Worm (Caenorhabditis elegans) whole organism, L4/young adult: Measurements from ENCODE around the gene nhr-156.

Source experiments
- W03F9.2 ChIP-seq: fragments of 150-350 bp; optimal IDR thresholded peaks from 2 replicates; lab custom pipeline; 2014; ENCODE audit warnings: missing biosample characterization, missing genetic modification characterization
- dao-5 ChIP-seq: sonication (generic microtip); optimal IDR thresholded peaks from 2 replicates; lab custom pipeline; 2016; ENCODE audit warnings: missing genotype, missing genetic modification characterization, moderate library complexity, missing compliant biosample characterization
- him-1 ChIP-seq: sonication (generic microtip); optimal IDR thresholded peaks from 2 replicates; lab custom pipeline; 2016; ENCODE audit warnings: missing genotype, missing genetic modification reagents, missing genetic modification characterization, missing compliant biosample characterization

The nhr-156 gene

ce11 chrV:3890761-3891160 lies 15.1 kb upstream of the nhr-156 start, which contains the start of gene C17E7.9:
Gene C17E7.9 (minus strand): TSS chrV:3890861.
- no peak for TF ChIP-seq dao-5 (tag; lab: Kevin White, UChicago)
- no peak for TF ChIP-seq him-1 (tag; lab: Kevin White, UChicago)
- TF ChIP-seq W03F9.2 (tag; lab: Kevin White, UChicago) = no peak

DNA sequence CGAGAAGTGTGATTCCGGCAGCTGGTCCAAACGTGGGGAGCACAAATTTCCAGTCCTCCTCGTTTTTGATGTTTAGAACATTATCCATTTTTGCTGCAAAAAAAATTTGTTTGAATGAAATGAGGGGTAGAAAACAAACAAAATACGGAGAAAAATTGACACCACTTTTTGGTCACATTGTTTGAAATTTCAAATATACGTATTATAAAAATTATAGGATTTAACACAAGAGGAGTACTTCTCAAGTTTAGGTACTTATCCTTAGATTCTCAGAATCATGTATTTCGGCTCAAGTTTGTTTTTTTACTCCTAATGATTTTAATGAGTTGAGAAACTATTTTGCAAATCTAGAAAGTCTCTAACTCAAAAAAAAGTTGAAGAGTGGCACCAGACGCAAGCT lies 14.0 kb upstream of the nhr-156 start, which contains the start of gene C17E7.12:
C17E7.12 (minus strand) TSS at position 101 of the 400 bp plus-strand sequence.
- TF ChIP-seq him-1 (tag; lab: Kevin White, UChicago) (no peak), W03F9.2 (tag; lab: Kevin White, UChicago) (no peak), dao-5 (tag; lab: Kevin White, UChicago) (no peak)

ce11 chrV:3892361-3892904 lies 13.5 kb upstream of the nhr-156 start, which contains the start of gene C17E7.4:
Gene C17E7.4 (plus strand): TSS chrV:3892854.
- TF ChIP-seq W03F9.2 (tag; lab: Kevin White, UChicago) = no peak
- no peak for TF ChIP-seq dao-5 (tag; lab: Kevin White, UChicago)

- TF ChIP-seq him-1 (tag; lab: Kevin White, UChicago) (no peak), dao-5 (tag; lab: Kevin White, UChicago) (no peak), W03F9.2 (tag; lab: Kevin White, UChicago) (no peak)
Measured at ce11 chrV:3894661-3895060, 11.2 kb upstream of the nhr-156 start, which contains the start of gene sre-9. Gene sre-9 (plus strand): TSS chrV:3894961.

- TF ChIP-seq W03F9.2 (tag; lab: Kevin White, UChicago) (no peak), him-1 (tag; lab: Kevin White, UChicago) (no peak), dao-5 (tag; lab: Kevin White, UChicago) (no peak)
Measured at ce11 chrV:3896018-3896417, 9.9 kb upstream of the nhr-156 start.

DNA sequence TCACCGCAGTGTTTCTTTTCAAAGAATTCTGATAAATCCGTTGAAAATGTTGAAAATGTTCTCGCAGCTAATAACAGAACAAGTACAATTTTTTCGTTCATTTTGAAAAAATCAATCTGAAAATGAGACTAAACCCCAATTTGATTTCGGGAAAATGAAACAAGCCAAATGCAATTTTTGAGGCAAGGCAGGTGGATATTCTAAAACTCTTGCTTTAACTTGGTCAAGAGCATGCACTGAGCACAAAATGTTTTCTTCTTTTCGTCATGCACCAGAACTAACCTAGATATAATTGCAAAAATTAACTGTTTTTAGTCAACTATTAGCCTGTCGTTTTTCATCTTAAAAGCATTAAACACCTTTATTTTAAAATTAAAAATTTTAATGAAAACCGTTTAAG lies 5.8 kb upstream of the nhr-156 start, which contains the start of gene irld-22:
irld-22 (minus strand) TSS at position 101 of the 400 bp plus-strand sequence.
- no peak for TF ChIP-seq dao-5 (tag; lab: Kevin White, UChicago)
- no peak for TF ChIP-seq W03F9.2 (tag; lab: Kevin White, UChicago)
- TF ChIP-seq him-1 (tag; lab: Kevin White, UChicago) = no peak

ce11 chrV:3902458-3903157 lies 3.3 kb upstream of the nhr-156 start, which contains the start of the genes str-229 and srh-190:
Gene str-229 (minus strand): TSS chrV:3902558.
Gene srh-190 (plus strand): TSS chrV:3903107.
- TF ChIP-seq W03F9.2 (tag; lab: Kevin White, UChicago) (no peak), dao-5 (tag; lab: Kevin White, UChicago) (no peak), him-1 (tag; lab: Kevin White, UChicago) (no peak)

DNA sequence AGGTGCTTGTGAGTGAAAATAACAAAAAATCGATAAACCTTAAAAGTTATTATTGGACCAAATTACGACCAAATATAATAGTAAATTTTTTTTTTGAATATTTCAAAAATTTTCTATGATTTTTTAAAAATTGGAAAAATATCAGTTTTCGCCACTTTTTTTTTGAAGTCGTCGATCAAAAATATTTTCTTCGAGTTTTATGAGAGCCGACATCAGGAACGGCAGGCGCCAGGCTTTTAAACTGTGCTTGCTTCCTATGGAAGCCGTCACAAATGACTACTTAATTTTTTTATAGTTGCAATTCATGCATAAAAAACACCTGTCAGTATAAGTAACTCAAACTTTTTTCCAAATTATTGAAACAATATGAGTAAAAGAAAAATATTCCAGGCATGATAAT lies 2.5 kb upstream of the nhr-156 start:
- TF ChIP-seq W03F9.2 (tag; lab: Kevin White, UChicago) (no peak), dao-5 (tag; lab: Kevin White, UChicago) (no peak), him-1 (tag; lab: Kevin White, UChicago) (no peak)

DNA sequence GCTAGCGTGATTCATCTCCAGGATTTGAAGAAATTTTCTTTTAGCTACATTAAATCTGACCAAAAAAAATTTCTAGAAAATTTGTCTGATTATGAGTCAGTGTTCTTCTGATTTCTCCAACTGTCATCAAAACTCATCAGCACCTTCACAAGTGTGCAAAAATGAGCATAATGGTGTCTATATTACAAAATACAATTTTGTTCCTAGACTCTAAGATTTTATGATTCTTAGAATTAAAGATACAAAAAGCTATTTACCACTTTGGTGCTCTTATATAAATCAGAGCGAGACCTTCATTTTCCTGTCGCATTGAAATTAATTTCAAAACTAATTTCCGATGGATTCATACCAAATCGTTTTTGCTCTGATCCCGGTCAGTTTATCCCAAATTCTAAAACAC lies 6.6 kb downstream of the nhr-156 start, which contains the start of gene srx-68:
srx-68 (plus strand) TSS at position 301 of the 400 bp plus-strand sequence.
- TF ChIP-seq dao-5 (tag; lab: Kevin White, UChicago) (no peak), W03F9.2 (tag; lab: Kevin White, UChicago) (no peak), him-1 (tag; lab: Kevin White, UChicago) (no peak)

DNA sequence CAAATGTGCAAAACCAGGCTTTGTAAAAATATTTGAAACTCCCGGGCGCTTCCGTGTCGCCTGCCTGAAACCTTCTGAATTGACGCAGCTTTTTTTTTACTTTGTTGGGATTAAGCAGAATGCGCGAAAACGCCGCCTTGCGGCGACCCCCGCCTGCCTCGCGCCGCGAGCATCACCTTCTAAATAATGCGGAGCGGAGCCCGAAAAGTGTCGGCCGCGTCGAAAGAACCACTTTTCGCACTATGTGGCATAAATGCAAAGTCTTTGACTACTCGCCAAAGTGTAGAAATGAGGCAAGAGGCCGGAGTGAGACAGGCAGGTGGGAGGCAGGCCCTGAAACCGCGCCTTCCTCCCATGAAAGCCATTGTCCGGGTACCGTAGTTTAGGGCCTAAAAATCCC lies 7.2 kb downstream of the nhr-156 start:
- TF ChIP-seq dao-5 (tag; lab: Kevin White, UChicago) (no peak), W03F9.2 (tag; lab: Kevin White, UChicago) (no peak), him-1 (tag; lab: Kevin White, UChicago) (no peak)

DNA sequence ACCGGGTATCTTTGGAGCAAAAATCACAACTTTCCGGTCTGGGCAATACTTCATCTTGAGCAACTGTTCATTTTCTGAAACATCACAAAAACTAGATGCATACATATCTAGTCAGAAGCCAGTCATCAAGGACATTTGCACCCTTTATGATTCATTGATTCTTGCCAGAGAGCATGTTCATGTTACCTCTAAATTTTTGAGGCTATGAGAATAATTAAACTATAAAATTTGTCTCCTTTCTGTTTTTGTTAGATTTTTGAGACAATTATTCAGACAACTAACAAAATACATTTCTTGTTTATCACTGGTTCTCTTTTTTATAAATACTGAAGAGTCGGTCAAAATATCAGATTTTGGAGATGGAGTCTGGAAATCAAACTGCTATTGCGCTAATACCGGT lies 10.6 kb downstream of the nhr-156 start, which contains the start of gene srx-67:
srx-67 (plus strand) TSS at position 301 of the 400 bp plus-strand sequence.
- TF ChIP-seq dao-5 (tag; lab: Kevin White, UChicago) (no peak), W03F9.2 (tag; lab: Kevin White, UChicago) (no peak), him-1 (tag; lab: Kevin White, UChicago) (no peak)

ce11 chrV:3919289-3919688 lies 13.4 kb downstream of the nhr-156 start, which contains the start of gene srx-66:
Gene srx-66 (plus strand): TSS chrV:3919589.
- no peak for TF ChIP-seq dao-5 (tag; lab: Kevin White, UChicago)
- no peak for TF ChIP-seq him-1 (tag; lab: Kevin White, UChicago)
- no peak for TF ChIP-seq W03F9.2 (tag; lab: Kevin White, UChicago)

- no peak for TF ChIP-seq him-1 (tag; lab: Kevin White, UChicago)
- no peak for TF ChIP-seq dao-5 (tag; lab: Kevin White, UChicago)
- no peak for TF ChIP-seq W03F9.2 (tag; lab: Kevin White, UChicago)
Measured at ce11 chrV:3921635-3922034, 15.7 kb downstream of the nhr-156 start, which contains the start of gene srx-65. Gene srx-65 (plus strand): TSS chrV:3921935.
